Worm (Caenorhabditis elegans) whole organism, early embryonic: ENCODE data around the gene W06G6.11.
"Not testable (repeated sequence)": the region's sequence is repeated elsewhere in the genome, so short reads cannot be mapped to it uniquely, and the experiment has no call there.

Experiments
- B0310.2 ChIP-seq: sonication (generic microtip); optimal IDR thresholded peaks from 2 replicates; lab custom pipeline; 2016; ENCODE audit warnings: mild to moderate bottlenecking, missing genetic modification characterization, missing compliant biosample characterization
- F13C5.2 ChIP-seq: sonication (generic microtip); optimal IDR thresholded peaks from 2 replicates; lab custom pipeline; 2017; ENCODE audit warnings: mild to moderate bottlenecking, missing genetic modification characterization, inconsistent platforms, missing compliant biosample characterization
- aly-1 ChIP-seq: sonication (generic microtip); optimal IDR thresholded peaks from 2 replicates; lab custom pipeline; 2016; ENCODE audit warnings: missing genetic modification characterization, missing compliant biosample characterization
- ama-1 ChIP-seq: fragments of 150-350 bp; optimal IDR thresholded peaks from 2 replicates; lab custom pipeline; 2014
- ceh-13 ChIP-seq: fragments of 200-800 bp; sonication (Bioruptor generic); optimal IDR thresholded peaks from 2 replicates; lab custom pipeline; 2018; ENCODE audit warnings: mild to moderate bottlenecking, missing genetic modification characterization, missing compliant biosample characterization
- ceh-36 ChIP-seq: sonication (generic microtip); optimal IDR thresholded peaks from 2 replicates; lab custom pipeline; 2016; ENCODE audit warnings: missing genetic modification characterization, inconsistent platforms, missing compliant biosample characterization
- ets-7 ChIP-seq: sonication (generic microtip); optimal IDR thresholded peaks from 2 replicates; lab custom pipeline; 2016; ENCODE audit warnings: missing genotype, missing genetic modification characterization, missing compliant biosample characterization
- flt-1 ChIP-seq: fragments of 200-800 bp; sonication (Bioruptor generic); IDR thresholded peaks from 2 replicates; pipeline ENCODE4 v1.3.6; 2022; ENCODE audit warnings: missing genetic modification characterization, missing compliant biosample characterization
- hmbx-1 ChIP-seq: sonication (generic microtip); optimal IDR thresholded peaks from 2 replicates; lab custom pipeline; 2016; ENCODE audit warnings: mild to moderate bottlenecking, missing genetic modification characterization, missing compliant biosample characterization
- hmg-4 ChIP-seq: fragments of 200-800 bp; sonication (Bioruptor generic); optimal IDR thresholded peaks from 2 replicates; lab custom pipeline; 2018; ENCODE audit warnings: mild to moderate bottlenecking, missing genetic modification characterization, missing compliant biosample characterization
- hnd-1 ChIP-seq: sonication (generic microtip); optimal IDR thresholded peaks from 2 replicates; lab custom pipeline; 2016; ENCODE audit warnings: missing genetic modification characterization, missing compliant biosample characterization
- pes-1 ChIP-seq: fragments of 200-800 bp; sonication (Bioruptor generic); IDR thresholded peaks from 2 replicates; pipeline ENCODE4 v1.3.6; 2022; ENCODE audit warnings: missing genetic modification reagents, missing genetic modification characterization, missing compliant biosample characterization
- scrt-1 ChIP-seq: fragments of 200-800 bp; sonication (Bioruptor generic); IDR thresholded peaks from 2 replicates; pipeline ENCODE4 v1.3.6; 2022; ENCODE audit warnings: missing genetic modification characterization, missing compliant biosample characterization
- sea-1 ChIP-seq: fragments of 200-800 bp; sonication (Bioruptor generic); conservative IDR thresholded peaks from 2 replicates; pipeline ENCODE4 v1.3.6; 2022; ENCODE audit warnings: missing genetic modification characterization, missing compliant biosample characterization
- tbx-11 ChIP-seq: fragments of 200-800 bp; sonication (Bioruptor generic); IDR thresholded peaks from 2 replicates; pipeline ENCODE4 v1.3.6; 2022; ENCODE audit warnings: missing genetic modification characterization, missing compliant biosample characterization
- tbx-37 ChIP-seq: fragments of 200-800 bp; sonication (Bioruptor generic); conservative IDR thresholded peaks from 2 replicates; pipeline ENCODE4 v1.3.6; 2022; ENCODE audit warnings: missing genetic modification reagents, missing genetic modification characterization, missing compliant biosample characterization
- tra-4 ChIP-seq: sonication (generic microtip); optimal IDR thresholded peaks from 2 replicates; lab custom pipeline; 2017; ENCODE audit warnings: missing genetic modification characterization, missing compliant biosample characterization

The W06G6.11 gene

ce11 chrV:16649200-16649599 is at the start of gene W06G6.11:
TSS of gene W06G6.11 (minus strand) at chrV:16649300.
- not testable (repeated sequence) for TF ChIP-seq pes-1 (GFP tag; lab: Robert Waterston, UW); aly-1 (tag; lab: Kevin White, UChicago); hnd-1 (tag; lab: Kevin White, UChicago)

ce11 chrV:16697178-16697577 is 48.1 kb upstream of the W06G6.11 start, which contains the start of gene srw-41:
TSS of gene srw-41 (plus strand) at chrV:16697478.
- TF ChIP-seq pes-1 (GFP tag; lab: Robert Waterston, UW) (no peak), B0310.2 (tag; lab: Kevin White, UChicago) (no peak), flt-1 (GFP tag; lab: Robert Waterston, UW) (no peak), tbx-37 (GFP tag; lab: Robert Waterston, UW) (no peak), aly-1 (tag; lab: Kevin White, UChicago) (no peak), hmg-4 (GFP tag; lab: Kevin White, UChicago) (no peak), ceh-13 (GFP tag; lab: Kevin White, UChicago) (no peak), sea-1 (no peak), ets-7 (tag; lab: Kevin White, UChicago) (no peak), ama-1 (lab: Kevin White, UChicago) (no peak), tra-4 (tag; lab: Kevin White, UChicago) (no peak), hnd-1 (tag; lab: Kevin White, UChicago) (no peak), hmbx-1 (tag; lab: Kevin White, UChicago) (no peak)

ce11 chrV:16695499-16695898 is 46.4 kb upstream of the W06G6.11 start:
- TF ChIP-seq ceh-36 (tag; lab: Kevin White, UChicago) (no peak), ets-7 (tag; lab: Kevin White, UChicago) (no peak), hmg-4 (GFP tag; lab: Kevin White, UChicago) (no peak), hmbx-1 (tag; lab: Kevin White, UChicago) (no peak), tbx-37 (GFP tag; lab: Robert Waterston, UW) (no peak), ama-1 (lab: Kevin White, UChicago) (no peak), ceh-13 (GFP tag; lab: Kevin White, UChicago) (no peak)

ce11 chrV:16694538-16694937 is 45.4 kb upstream of the W06G6.11 start, which contains the start of gene srz-101:
TSS of gene srz-101 (plus strand) at chrV:16694838.
- TF ChIP-seq pes-1 (GFP tag; lab: Robert Waterston, UW): no peak
- TF ChIP-seq ets-7 (tag; lab: Kevin White, UChicago): no peak
- no peak for TF ChIP-seq ama-1 (lab: Kevin White, UChicago)
- no peak for TF ChIP-seq tbx-11 (GFP tag; lab: Robert Waterston, UW)

- TF ChIP-seq aly-1 (tag; lab: Kevin White, UChicago): no peak
- TF ChIP-seq F13C5.2 (tag; lab: Kevin White, UChicago): no peak
- no peak for TF ChIP-seq ama-1 (lab: Kevin White, UChicago)
- no peak for TF ChIP-seq scrt-1 (GFP tag; lab: Robert Waterston, UW)
- no peak for TF ChIP-seq flt-1 (GFP tag; lab: Robert Waterston, UW)
- no peak for TF ChIP-seq hnd-1 (tag; lab: Kevin White, UChicago)
- TF ChIP-seq ceh-13 (GFP tag; lab: Kevin White, UChicago): no peak
- no peak for TF ChIP-seq ets-7 (tag; lab: Kevin White, UChicago)
These were observed 44.6 kb upstream of the W06G6.11 start, which contains the start of gene srw-42 for ce11 chrV:16693732-16694131. TSS of gene srw-42 (minus strand) at chrV:16693832.

- TF ChIP-seq B0310.2 (tag; lab: Kevin White, UChicago): no peak
- no peak for TF ChIP-seq pes-1 (GFP tag; lab: Robert Waterston, UW)
- no peak for TF ChIP-seq tra-4 (tag; lab: Kevin White, UChicago)
- TF ChIP-seq hmbx-1 (tag; lab: Kevin White, UChicago): no peak
These were observed 43.9 kb upstream of the W06G6.11 start for ce11 chrV:16692988-16693387.

ce11 chrV:16687227-16687626 is 38.1 kb upstream of the W06G6.11 start, which contains the start of gene srz-102:
TSS of gene srz-102 (plus strand) at chrV:16687527.
- no peak for TF ChIP-seq pes-1 (GFP tag; lab: Robert Waterston, UW)
- no peak for TF ChIP-seq ama-1 (lab: Kevin White, UChicago)
- no peak for TF ChIP-seq scrt-1 (GFP tag; lab: Robert Waterston, UW)
- TF ChIP-seq F13C5.2 (tag; lab: Kevin White, UChicago): no peak
- no peak for TF ChIP-seq ceh-36 (tag; lab: Kevin White, UChicago)
- no peak for TF ChIP-seq flt-1 (GFP tag; lab: Robert Waterston, UW)
- no peak for TF ChIP-seq sea-1
- TF ChIP-seq ceh-13 (GFP tag; lab: Kevin White, UChicago): no peak
- TF ChIP-seq hmg-4 (GFP tag; lab: Kevin White, UChicago): no peak
- no peak for TF ChIP-seq hnd-1 (tag; lab: Kevin White, UChicago)

ce11 chrV:16685725-16686124 is 36.6 kb upstream of the W06G6.11 start, which contains the start of gene srw-43:
TSS of gene srw-43 (plus strand) at chrV:16686025.
- TF ChIP-seq ceh-36 (tag; lab: Kevin White, UChicago) (no peak), tra-4 (tag; lab: Kevin White, UChicago) (no peak), aly-1 (tag; lab: Kevin White, UChicago) (no peak), ama-1 (lab: Kevin White, UChicago) (no peak)
